Fruit fly (Drosophila melanogaster): ENCODE data around the gene CG34260.

CG34260 gene

DNA sequence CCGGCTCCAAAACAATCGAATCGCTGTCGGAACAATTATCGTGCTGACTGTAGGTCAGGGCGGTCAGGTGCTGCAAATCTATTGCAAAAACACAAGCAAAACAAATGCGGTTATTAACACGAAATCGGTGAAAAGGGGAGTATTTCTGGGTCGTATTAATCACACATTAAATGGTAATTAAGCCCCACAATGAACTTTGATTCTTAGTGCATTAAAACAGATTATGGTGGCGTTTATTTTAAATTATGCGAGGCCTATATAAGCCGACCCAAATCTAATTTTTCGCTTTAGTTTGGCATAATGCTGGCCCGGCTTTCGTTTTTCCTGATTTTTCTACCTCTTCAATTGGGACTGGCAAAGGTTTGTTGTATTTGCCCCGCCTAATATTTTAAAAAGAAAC lies at the start of gene CG34260:
CG34260 (plus strand) TSS at position 301 of the 400 bp plus-strand sequence.
- no peak for TF ChIP-seq rgr (GFP tag; optimal IDR thresholded peaks at IDR 0.05)
- TF ChIP-seq h (GFP tag; optimal IDR thresholded peaks at IDR 0.05) = no peak
- no peak for TF ChIP-seq br (GFP tag; optimal IDR thresholded peaks at IDR 0.05)
- TF ChIP-seq pan (optimal IDR thresholded peaks at IDR 0.05) = no peak
- no peak for TF ChIP-seq sage (GFP tag; optimal IDR thresholded peaks at IDR 0.05)
- no peak for TF ChIP-seq Hnf4 (GFP tag; optimal IDR thresholded peaks at IDR 0.05)

DNA sequence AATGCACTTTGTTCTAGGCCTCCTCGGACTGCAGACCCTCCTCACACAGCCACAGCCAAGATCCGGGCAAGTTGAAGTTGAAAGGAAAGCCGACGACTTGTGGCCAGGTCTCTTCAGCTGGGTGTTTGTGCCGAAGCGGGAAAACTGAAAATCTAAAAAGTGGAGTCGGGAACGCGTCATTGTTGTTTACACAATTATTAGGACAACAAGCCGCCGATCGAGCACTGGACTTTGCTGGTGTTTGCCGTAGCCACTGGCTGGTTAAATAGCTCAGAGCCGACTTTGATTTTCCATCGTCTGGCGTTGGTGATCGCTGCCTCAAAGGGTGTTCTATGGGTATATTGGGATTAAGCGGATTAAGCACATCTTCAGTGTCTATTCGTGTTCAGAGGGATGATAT lies 46.5 kb upstream of the CG34260 start:
- no peak for TF ChIP-seq Dif (GFP tag; optimal IDR thresholded peaks at IDR 0.05; ENCODE audit: partially characterized antibody)
- TF ChIP-seq Vsx2 (GFP tag; optimal IDR thresholded peaks at IDR 0.05; ENCODE audit: partially characterized antibody) = no peak
- no peak for TF ChIP-seq Mio (GFP tag; optimal IDR thresholded peaks at IDR 0.05)

DNA sequence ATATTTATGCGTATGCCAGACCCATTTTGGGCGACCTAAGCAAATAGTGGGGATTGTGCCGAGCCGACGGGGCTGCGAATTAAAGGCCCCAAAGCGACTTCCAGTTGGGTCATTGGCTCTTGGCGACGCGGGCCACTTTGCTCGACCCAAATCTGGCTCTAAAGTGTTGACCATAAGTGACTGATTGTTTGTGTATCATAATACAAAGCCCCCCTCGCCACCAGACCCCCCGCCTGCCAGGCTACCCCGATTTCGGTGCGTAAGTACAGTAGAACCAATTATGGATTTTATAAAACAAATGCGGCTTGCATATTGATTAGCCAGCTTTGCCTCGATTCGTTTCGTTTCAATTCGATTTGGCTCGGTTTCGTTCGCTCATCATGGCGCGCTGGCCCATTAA lies 42.2 kb upstream of the CG34260 start:
- TF ChIP-seq Hr83 (GFP tag; optimal IDR thresholded peaks at IDR 0.05; ENCODE audit: poor library complexity, severe bottlenecking) (no peak), Myc (optimal IDR thresholded peaks at IDR 0.05) (no peak), dl (GFP tag; optimal IDR thresholded peaks at IDR 0.05; ENCODE audit: insufficient read depth in 1 of 2, partially characterized antibody in 2 of 2) (no peak), Vsx2 (GFP tag; optimal IDR thresholded peaks at IDR 0.05; ENCODE audit: partially characterized antibody) (no peak)

DNA sequence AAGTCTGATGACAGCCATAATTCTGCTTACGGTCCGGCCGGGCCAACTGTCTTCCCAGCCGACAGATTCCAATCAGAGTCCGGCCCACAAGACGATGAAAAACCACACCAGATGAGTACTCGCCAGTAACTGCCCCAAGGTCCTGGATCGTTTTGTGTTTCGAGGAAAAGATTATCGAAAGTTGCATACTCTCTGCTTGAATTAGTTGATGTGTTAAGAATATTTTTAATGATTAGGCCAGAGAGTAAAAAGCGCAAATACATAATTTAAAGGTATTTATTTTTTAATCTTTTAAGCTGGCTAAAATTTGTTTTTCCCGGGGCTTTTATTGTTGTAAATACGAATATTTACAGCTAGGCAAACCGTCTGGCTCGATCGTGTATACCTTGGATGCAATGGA lies 41.5 kb upstream of the CG34260 start:
- TF ChIP-seq sage (GFP tag; optimal IDR thresholded peaks at IDR 0.05) (no peak), Jra (GFP tag; optimal IDR thresholded peaks at IDR 0.05) (no peak)

DNA sequence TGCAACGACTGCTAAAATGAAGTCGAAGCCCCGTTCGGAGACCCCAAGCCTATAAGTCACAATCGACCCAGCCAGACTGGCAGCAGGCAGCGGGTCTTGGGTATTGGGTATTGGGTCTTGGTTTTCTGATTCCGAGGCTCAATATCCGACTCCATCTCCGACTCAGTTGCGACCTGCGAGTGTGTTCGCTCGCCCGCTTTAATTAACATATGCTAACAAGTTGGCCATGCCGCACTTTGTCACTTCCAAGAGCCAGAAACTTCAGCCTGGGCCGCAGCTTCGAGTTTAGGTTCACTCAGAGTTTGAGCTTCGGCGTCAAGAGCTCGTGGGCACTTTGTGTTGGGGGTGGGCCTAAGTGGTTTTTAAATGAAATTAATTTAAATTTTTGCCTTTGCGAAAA lies 40.0 kb upstream of the CG34260 start:
- TF ChIP-seq woc (GFP tag; optimal IDR thresholded peaks at IDR 0.05) = no peak
- TF ChIP-seq Myc (optimal IDR thresholded peaks at IDR 0.05) = no peak

DNA sequence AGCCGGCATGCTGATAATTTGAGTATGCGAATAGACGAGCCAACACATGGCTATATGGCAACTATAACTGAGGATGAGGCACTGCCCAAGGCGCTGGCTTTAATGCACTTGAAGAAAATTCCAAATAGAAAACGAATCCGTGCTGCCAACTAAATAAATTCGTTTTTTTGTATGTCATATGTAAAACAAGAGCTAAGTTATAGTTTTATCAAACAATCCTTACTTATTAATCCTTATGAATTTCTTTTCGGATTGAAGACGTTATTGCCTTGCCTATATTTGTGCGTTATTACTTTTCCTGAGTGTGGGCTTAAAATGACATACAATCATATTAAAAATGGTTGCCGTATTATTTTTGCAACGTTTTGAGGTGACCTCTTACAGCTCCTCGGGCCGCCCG lies 37.4 kb upstream of the CG34260 start:
- TF ChIP-seq CG32264 (GFP tag; optimal IDR thresholded peaks at IDR 0.05) (no peak), Hr83 (GFP tag; optimal IDR thresholded peaks at IDR 0.05; ENCODE audit: poor library complexity, severe bottlenecking) (no peak), OdsH (GFP tag; optimal IDR thresholded peaks at IDR 0.05) (no peak), brk (GFP tag; optimal IDR thresholded peaks at IDR 0.05) (no peak), GATAd (GFP tag; optimal IDR thresholded peaks at IDR 0.05) (no peak), sv (GFP tag; optimal IDR thresholded peaks at IDR 0.05) (no peak), Mio (GFP tag; optimal IDR thresholded peaks at IDR 0.05) (no peak), Dif (GFP tag; optimal IDR thresholded peaks at IDR 0.05; ENCODE audit: partially characterized antibody) (no peak), Dfd (GFP tag; optimal IDR thresholded peaks at IDR 0.05) (no peak), Sp1 (GFP tag; optimal IDR thresholded peaks at IDR 0.05) (no peak), ey (GFP tag; optimal IDR thresholded peaks at IDR 0.05) (no peak)

DNA sequence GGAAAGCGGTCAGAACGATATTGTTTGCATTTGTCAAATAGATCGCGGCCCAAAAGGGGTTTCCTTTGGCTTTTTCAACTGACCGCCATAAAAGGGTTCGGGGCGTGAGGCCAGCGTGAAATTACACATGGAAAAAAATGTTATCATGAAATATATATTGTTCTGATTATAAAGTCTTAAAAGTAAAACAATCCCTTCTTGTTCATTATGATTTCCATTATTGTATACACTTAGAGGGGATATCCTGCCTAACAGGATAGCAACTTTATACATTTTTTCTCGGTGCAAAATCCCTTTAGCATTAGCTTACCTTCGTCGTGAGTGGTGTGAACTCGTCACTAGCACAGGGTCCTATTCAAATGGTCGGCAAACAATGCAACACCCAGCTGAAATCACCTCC lies 28.8 kb upstream of the CG34260 start:
- no peak for TF ChIP-seq Jra (GFP tag; optimal IDR thresholded peaks at IDR 0.05)
- TF ChIP-seq N (GFP tag; optimal IDR thresholded peaks at IDR 0.05) = no peak
- no peak for TF ChIP-seq ey (GFP tag; optimal IDR thresholded peaks at IDR 0.05)

DNA sequence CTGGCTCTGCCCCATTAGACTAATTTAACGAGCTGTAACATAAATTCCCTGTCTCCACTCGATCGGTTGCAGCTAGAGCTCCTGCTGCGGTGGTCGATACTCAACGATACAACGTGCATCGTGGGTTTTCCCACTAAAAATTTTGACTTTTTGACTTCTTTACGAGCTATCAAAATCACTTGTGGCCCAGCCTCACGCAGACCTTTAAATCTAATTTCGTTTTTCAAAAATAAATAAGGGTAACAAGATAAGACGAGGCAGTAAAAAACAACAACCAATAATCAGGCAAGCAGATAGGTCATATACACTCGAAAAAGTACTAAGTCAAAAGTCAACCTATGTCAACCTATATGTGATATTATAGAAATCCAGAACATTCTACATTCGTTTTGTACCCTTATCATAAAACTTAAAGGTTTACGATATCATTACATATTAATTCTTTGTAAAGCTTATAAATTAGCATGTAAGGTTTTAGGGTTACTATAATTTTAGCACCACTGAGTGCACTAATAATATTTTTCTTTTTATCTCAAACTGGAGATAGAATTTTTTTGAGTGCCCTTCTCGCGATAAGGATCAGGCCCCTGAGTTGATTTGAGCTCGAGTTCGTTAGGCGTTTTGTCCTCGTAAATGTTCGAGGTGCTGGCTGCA lies 26.6 kb upstream of the CG34260 start:
- TF ChIP-seq fru (GFP tag; optimal IDR thresholded peaks at IDR 0.05) = peak; percentile 33
- no peak for TF ChIP-seq br (GFP tag; optimal IDR thresholded peaks at IDR 0.05)
- TF ChIP-seq tai (GFP tag; optimal IDR thresholded peaks at IDR 0.05) = no peak
- TF ChIP-seq Dif (GFP tag; optimal IDR thresholded peaks at IDR 0.05; ENCODE audit: partially characterized antibody) = no peak
- peak; percentile 37 for TF ChIP-seq woc (GFP tag; optimal IDR thresholded peaks at IDR 0.05)
- TF ChIP-seq lola (GFP tag; optimal IDR thresholded peaks at IDR 0.05) = no peak
- TF ChIP-seq Hnf4 (GFP tag; optimal IDR thresholded peaks at IDR 0.05) = peak; percentile 4
- TF ChIP-seq Hr78 (GFP tag; optimal IDR thresholded peaks at IDR 0.05) = no peak
- TF ChIP-seq sage (GFP tag; optimal IDR thresholded peaks at IDR 0.05) = no peak
- TF ChIP-seq GATAd (GFP tag; optimal IDR thresholded peaks at IDR 0.05) = no peak
- TF ChIP-seq N (GFP tag; optimal IDR thresholded peaks at IDR 0.05) = no peak
- TF ChIP-seq rgr (GFP tag; optimal IDR thresholded peaks at IDR 0.05) = peak; percentile 6
- TF ChIP-seq Myc (optimal IDR thresholded peaks at IDR 0.05) = no peak
- TF ChIP-seq foxo (GFP tag; optimal IDR thresholded peaks at IDR 0.05) = peak in 1 of 2 experiments; percentile 7
- TF ChIP-seq dl (GFP tag; optimal IDR thresholded peaks at IDR 0.05; ENCODE audit: insufficient read depth in 1 of 2, partially characterized antibody in 2 of 2) = no peak
- TF ChIP-seq ey (GFP tag; optimal IDR thresholded peaks at IDR 0.05) = peak; percentile 43
- TF ChIP-seq jim (GFP tag; optimal IDR thresholded peaks at IDR 0.05) = no peak
- TF ChIP-seq dmrt93B (GFP tag; optimal IDR thresholded peaks at IDR 0.05) = no peak
- peak; percentile 28 for TF ChIP-seq OdsH (GFP tag; optimal IDR thresholded peaks at IDR 0.05)
- TF ChIP-seq psq (GFP tag; optimal IDR thresholded peaks at IDR 0.05) = no peak
- no peak for TF ChIP-seq Sp1 (GFP tag; optimal IDR thresholded peaks at IDR 0.05)
- no peak for TF ChIP-seq Mio (GFP tag; optimal IDR thresholded peaks at IDR 0.05)
- TF ChIP-seq brk (GFP tag; optimal IDR thresholded peaks at IDR 0.05) = no peak
- no peak for TF ChIP-seq pan (optimal IDR thresholded peaks at IDR 0.05)
- TF ChIP-seq Rel (GFP tag; optimal IDR thresholded peaks at IDR 0.05) = no peak
- no peak for TF ChIP-seq Rel (tag; optimal IDR thresholded peaks at IDR 0.05)

Measured in whole organism, wandering third instar larva.